Worm (Caenorhabditis elegans) whole organism, L4 larva: Measurements from ENCODE around the gene K10B4.3.

Experiments
- D1046.2 ChIP-seq: fragments of 200-800 bp; sonication (Bioruptor generic); IDR thresholded peaks from 2 replicates; pipeline ENCODE4 v1.3.6; 2022; ENCODE audit warnings: missing genetic modification characterization, missing compliant biosample characterization
- F26F4.8 ChIP-seq: fragments of 200-800 bp; sonication (Bioruptor generic); conservative IDR thresholded peaks from 2 replicates; pipeline ENCODE4 v1.3.6; 2022; ENCODE audit warnings: missing genetic modification characterization, missing compliant biosample characterization
- F49E8.2 ChIP-seq: sonication (generic microtip); optimal IDR thresholded peaks from 2 replicates; lab custom pipeline; 2016; ENCODE audit warnings: missing compliant biosample characterization, mild to moderate bottlenecking, missing genetic modification characterization, borderline replicate concordance
- Y105C5A.15 ChIP-seq: fragments of 200-800 bp; sonication (Bioruptor generic); IDR thresholded peaks from 2 replicates; pipeline ENCODE4 v1.3.6; 2022; ENCODE audit warnings: missing genetic modification characterization, missing compliant biosample characterization
- Y48G9A.11 ChIP-seq: fragments of 200-800 bp; sonication (Bioruptor generic); IDR thresholded peaks from 2 replicates; pipeline ENCODE4 v1.3.6; 2022; ENCODE audit warnings: missing genetic modification reagents, missing genetic modification characterization, missing compliant biosample characterization
- Y75B8A.6 ChIP-seq: fragments of 200-800 bp; sonication (Bioruptor generic); IDR thresholded peaks from 2 replicates; pipeline ENCODE4 v1.3.6; 2022; ENCODE audit warnings: missing genetic modification reagents, missing genetic modification characterization, missing compliant biosample characterization
- attf-4 ChIP-seq: sonication (generic microtip); optimal IDR thresholded peaks from 3 replicates; lab custom pipeline; 2017; ENCODE audit warnings: missing biosample characterization, missing genetic modification characterization
- ceh-32 ChIP-seq: sonication (generic microtip); optimal IDR thresholded peaks from 2 replicates; lab custom pipeline; 2016; ENCODE audit warnings: mild to moderate bottlenecking, missing genetic modification characterization, missing compliant biosample characterization; ENCODE audit not compliant: poor library complexity
- ceh-44 ChIP-seq: fragments of 200-800 bp; sonication (Bioruptor generic); IDR thresholded peaks from 2 replicates; pipeline ENCODE4 v1.3.6; 2022; ENCODE audit warnings: missing genetic modification reagents, missing genetic modification characterization, missing compliant biosample characterization
- ceh-82 ChIP-seq: sonication (generic microtip); optimal IDR thresholded peaks from 2 replicates; lab custom pipeline; 2017; ENCODE audit warnings: missing biosample characterization, missing genetic modification characterization
- ces-1 ChIP-seq: fragments of 150-350 bp; sonication (generic microtip); optimal IDR thresholded peaks from 4 replicates; lab custom pipeline; 2014; ENCODE audit warnings: missing biosample characterization, missing genetic modification reagents, missing genetic modification characterization
- daf-16 ChIP-seq, 3 experiments: sonication (generic microtip); optimal IDR thresholded peaks; 2 replicates each; lab custom pipeline; 2016 to 2017; ENCODE audit warnings: missing genetic modification characterization in 3 of 3, missing genetic modification reagents in 3 of 3, mild to moderate bottlenecking in 2 of 3, missing compliant biosample characterization in 2 of 3, missing biosample characterization in 1 of 3, moderate library complexity in 1 of 3
- dmd-6 ChIP-seq: fragments of 200-800 bp; sonication (Bioruptor generic); IDR thresholded peaks from 2 replicates; pipeline ENCODE4 v1.3.6; 2022; ENCODE audit warnings: missing genetic modification reagents, missing genetic modification characterization, missing compliant biosample characterization
- dmd-8 ChIP-seq: fragments of 200-800 bp; sonication (Bioruptor generic); IDR thresholded peaks from 2 replicates; pipeline ENCODE4 v1.3.6; 2022; ENCODE audit warnings: missing genetic modification characterization, missing compliant biosample characterization
- duxl-1 ChIP-seq: sonication (generic microtip); optimal IDR thresholded peaks from 2 replicates; lab custom pipeline; 2016; ENCODE audit warnings: mild to moderate bottlenecking, missing genetic modification characterization, moderate library complexity, missing compliant biosample characterization; ENCODE audit not compliant: poor library complexity
- egl-43 ChIP-seq: fragments of 200-800 bp; sonication (Bioruptor generic); IDR thresholded peaks from 2 replicates; pipeline ENCODE4 v1.3.6; 2022; ENCODE audit warnings: missing genetic modification reagents, missing genetic modification characterization, missing compliant biosample characterization
- gei-8 ChIP-seq: fragments of 200-800 bp; sonication (Bioruptor generic); optimal IDR thresholded peaks from 2 replicates; lab custom pipeline; 2018; ENCODE audit warnings: mild to moderate bottlenecking, missing genetic modification characterization, missing compliant biosample characterization
- hlh-11 ChIP-seq: fragments of 200-800 bp; sonication (Bioruptor generic); optimal IDR thresholded peaks from 2 replicates; lab custom pipeline; 2018; ENCODE audit warnings: mild to moderate bottlenecking, missing genetic modification characterization, missing compliant biosample characterization
- lim-7 ChIP-seq: fragments of 200-800 bp; sonication (Bioruptor generic); IDR thresholded peaks from 2 replicates; pipeline ENCODE4 v1.3.6; 2022; ENCODE audit warnings: missing genetic modification characterization, missing compliant biosample characterization
- lin-13 ChIP-seq: fragments of 150-350 bp; optimal IDR thresholded peaks from 2 replicates; lab custom pipeline; 2014; ENCODE audit warnings: missing biosample characterization, missing genetic modification reagents, missing genetic modification characterization
- lin-15B ChIP-seq: fragments of 150-350 bp; sonication (generic microtip); optimal IDR thresholded peaks from 3 replicates; lab custom pipeline; 2014; ENCODE audit warnings: missing biosample characterization, missing genetic modification characterization
- lin-29 ChIP-seq: fragments of 200-800 bp; sonication (Bioruptor generic); IDR thresholded peaks from 2 replicates; pipeline ENCODE4 v1.3.6; 2022; ENCODE audit warnings: missing genetic modification reagents, missing genetic modification characterization, missing compliant biosample characterization
- lin-39 ChIP-seq: fragments of 150-350 bp; optimal IDR thresholded peaks from 2 replicates; lab custom pipeline; 2014; ENCODE audit warnings: missing biosample characterization, missing genetic modification reagents, missing genetic modification characterization
- lsy-2 ChIP-seq, 2 experiments: fragments of 150-350 bp in 1 of 2; sonication (generic microtip) in 1 of 2; optimal IDR thresholded peaks; 2 replicates each; lab custom pipeline; 2014 to 2017; ENCODE audit warnings: missing biosample characterization in 2 of 2, missing genetic modification characterization in 2 of 2
- mdl-1 ChIP-seq, 2 experiments: fragments of 150-350 bp in 1 of 2; sonication (generic microtip) in 1 of 2; optimal IDR thresholded peaks; 2 replicates each; lab custom pipeline; 2014 to 2017; ENCODE audit warnings: missing biosample characterization in 2 of 2, missing genetic modification characterization in 2 of 2
- mep-1 ChIP-seq: fragments of 150-350 bp; sonication (generic microtip); optimal IDR thresholded peaks from 3 replicates; lab custom pipeline; 2014; ENCODE audit warnings: missing biosample characterization, missing genetic modification characterization
- nhr-10 ChIP-seq: fragments of 150-350 bp; optimal IDR thresholded peaks from 2 replicates; lab custom pipeline; 2014; ENCODE audit warnings: missing biosample characterization, missing genetic modification characterization
- nhr-28 ChIP-seq: fragments of 150-350 bp; optimal IDR thresholded peaks from 2 replicates; lab custom pipeline; 2014; ENCODE audit warnings: missing biosample characterization, missing genetic modification characterization
- nhr-42 ChIP-seq: fragments of 200-800 bp; sonication (Bioruptor generic); IDR thresholded peaks from 2 replicates; pipeline ENCODE4 v1.3.6; 2022; ENCODE audit warnings: missing genetic modification characterization, missing compliant biosample characterization
- saeg-2 ChIP-seq: fragments of 200-800 bp; sonication (Bioruptor generic); IDR thresholded peaks from 2 replicates; pipeline ENCODE4 v1.3.6; 2022; ENCODE audit warnings: missing genetic modification reagents, missing genetic modification characterization, missing compliant biosample characterization
- set-16 ChIP-seq: fragments of 200-800 bp; sonication (Bioruptor generic); IDR thresholded peaks from 2 replicates; pipeline ENCODE4 v1.3.6; 2022; ENCODE audit warnings: missing genetic modification reagents, missing genetic modification characterization, missing compliant biosample characterization
- skn-1 ChIP-seq: fragments of 150-350 bp; optimal IDR thresholded peaks from 2 replicates; lab custom pipeline; 2014; ENCODE audit warnings: missing biosample characterization, missing genetic modification characterization
- snpc-1.2 ChIP-seq: fragments of 200-800 bp; sonication (Bioruptor generic); IDR thresholded peaks from 2 replicates; pipeline ENCODE4 v1.3.6; 2022; ENCODE audit warnings: missing genetic modification reagents, missing genetic modification characterization, missing compliant biosample characterization
- unc-39 ChIP-seq: sonication (generic microtip); optimal IDR thresholded peaks from 2 replicates; lab custom pipeline; 2017; ENCODE audit warnings: missing biosample characterization, missing genetic modification characterization
- unc-62 ChIP-seq, 3 experiments: fragments of 150-350 bp in 1 of 3; sonication (generic microtip); optimal IDR thresholded peaks in 2 of 3; peaks in 1 of 3; 1 replicate in 1 of 3; 2 replicates in 2 of 3; lab custom pipeline; 2014 to 2017; ENCODE audit warnings: missing biosample characterization in 3 of 3, missing genetic modification characterization in 3 of 3, missing genetic modification reagents in 3 of 3, missing genotype in 1 of 3
- zfp-2 ChIP-seq: sonication (generic microtip); optimal IDR thresholded peaks from 2 replicates; lab custom pipeline; 2016; ENCODE audit warnings: mild to moderate bottlenecking, missing genetic modification characterization, missing compliant biosample characterization
- ztf-11 ChIP-seq: fragments of 150-350 bp; optimal IDR thresholded peaks from 2 replicates; lab custom pipeline; 2014; ENCODE audit warnings: missing biosample characterization, missing genetic modification characterization

K10B4.3 gene

DNA sequence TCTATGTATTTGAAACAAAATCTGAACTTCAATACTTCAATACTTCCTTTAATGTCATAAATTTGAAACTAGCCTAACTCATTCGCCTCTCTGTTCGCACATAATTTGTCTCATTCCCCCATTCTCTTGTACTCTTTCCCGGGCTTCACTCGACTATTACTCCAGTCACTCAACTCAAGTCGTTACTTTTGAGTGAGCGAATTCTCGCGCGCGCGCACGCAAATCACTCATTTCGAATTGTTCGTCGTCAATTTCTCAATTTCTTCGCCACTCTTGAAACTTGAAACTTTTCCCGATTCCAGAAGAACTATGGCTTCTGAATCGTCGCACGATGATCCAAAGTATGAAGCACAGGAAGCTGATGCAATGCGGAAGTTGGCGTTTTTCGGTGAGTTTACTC is 16.8 kb downstream of the K10B4.3 start, which contains the start of gene col-68:
Gene col-68, plus strand, starts transcription at position 301 of the 400 bp plus-strand sequence.
- TF ChIP-seq Y105C5A.15: no peak
- no peak for TF ChIP-seq daf-16 (GFP tag; optimal IDR thresholded peaks at IDR 0.05; lab: Kevin White, UChicago)
- TF ChIP-seq daf-16 (tag; optimal IDR thresholded peaks at IDR 0.05; lab: Kevin White, UChicago): no peak
- TF ChIP-seq skn-1 (tag; lab: Kevin White, UChicago): no peak

DNA sequence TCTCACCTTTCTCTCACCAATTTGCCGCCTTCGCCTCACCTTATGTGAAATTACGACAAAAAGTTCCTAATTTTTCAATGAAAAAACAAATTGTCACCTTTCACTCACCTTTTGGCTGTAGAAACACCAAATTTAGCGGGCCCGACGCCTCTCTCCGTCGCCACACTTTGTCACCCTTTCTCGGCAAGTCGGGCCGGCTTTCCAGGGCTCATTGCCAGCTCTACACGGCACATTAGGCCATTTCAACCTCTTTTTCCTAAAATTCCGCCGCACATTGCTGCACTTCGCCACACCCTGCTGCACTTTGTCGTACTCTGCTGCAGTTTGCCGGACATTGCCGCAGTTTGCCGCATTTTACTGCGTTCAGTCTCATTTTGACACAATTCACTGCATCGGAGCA is 19.8 kb downstream of the K10B4.3 start:
- 0 out of 2 replicates have a peak, but pooled peaks have one; percentile 38 for TF ChIP-seq snpc-1.2 (GFP tag; lab: Robert Waterston, UW)
- no peak for TF ChIP-seq unc-39
- TF ChIP-seq mep-1 (tag; lab: Kevin White, UChicago): no peak
- no peak for TF ChIP-seq dmd-6
- no peak for TF ChIP-seq saeg-2 (GFP tag; lab: Robert Waterston, UW)
- no peak for TF ChIP-seq lin-15B
- TF ChIP-seq lsy-2 (tag; optimal IDR thresholded peaks at IDR 0.05; lab: Kevin White, UChicago): no peak
- no peak for TF ChIP-seq ztf-11 (tag; lab: Kevin White, UChicago)
- no peak for TF ChIP-seq zfp-2 (tag; lab: Kevin White, UChicago)
- TF ChIP-seq nhr-10 (tag; lab: Kevin White, UChicago): no peak
- no peak for TF ChIP-seq duxl-1 (tag; lab: Kevin White, UChicago)
- no peak for TF ChIP-seq mdl-1 (tag; optimal IDR thresholded peaks at IDR 0.05; lab: Kevin White, UChicago)
- no peak for TF ChIP-seq hlh-11 (tag; lab: Kevin White, UChicago)
- TF ChIP-seq attf-4 (tag; lab: Kevin White, UChicago): no peak
- peak; percentile 39; the same call in 1 of the 2 replicates for TF ChIP-seq Y48G9A.11
- TF ChIP-seq lim-7 (GFP tag; lab: Robert Waterston, UW): no peak
- TF ChIP-seq gei-8: no peak
- TF ChIP-seq ceh-82 (tag; lab: Kevin White, UChicago): no peak
- TF ChIP-seq F49E8.2 (tag; lab: Kevin White, UChicago): no peak
- no peak for TF ChIP-seq nhr-28 (tag; lab: Kevin White, UChicago)
- TF ChIP-seq ceh-44: 0 out of 2 replicates have a peak, but pooled peaks have one; percentile 49
- no peak for TF ChIP-seq dmd-8 (GFP tag; lab: Robert Waterston, UW)
- no peak for TF ChIP-seq lin-29
- no peak for TF ChIP-seq ces-1 (GFP tag; lab: Kevin White, UChicago)
- no peak for TF ChIP-seq lin-13 (GFP tag; lab: Kevin White, UChicago)
- no peak for TF ChIP-seq unc-62 (GFP tag; optimal IDR thresholded peaks at IDR 0.05 in 1 of 2; lab: Kevin White, UChicago)
- no peak for TF ChIP-seq unc-62 (tag; optimal IDR thresholded peaks at IDR 0.05; lab: Kevin White, UChicago)
- TF ChIP-seq F26F4.8 (GFP tag; lab: Robert Waterston, UW): no peak
- 0 out of 2 replicates have a peak, but pooled peaks have one; percentile 16 for TF ChIP-seq egl-43
- no peak for TF ChIP-seq ceh-32 (tag; lab: Kevin White, UChicago)
- TF ChIP-seq set-16 (GFP tag; lab: Robert Waterston, UW): peak; percentile 50; the same call in 1 of the 2 replicates
- no peak for TF ChIP-seq nhr-42 (GFP tag; lab: Robert Waterston, UW)
- no peak for TF ChIP-seq lin-39 (tag; lab: Kevin White, UChicago)
- no peak for TF ChIP-seq Y75B8A.6
- TF ChIP-seq D1046.2 (GFP tag; lab: Robert Waterston, UW): 0 out of 2 replicates have a peak, but pooled peaks have one; percentile 32

DNA sequence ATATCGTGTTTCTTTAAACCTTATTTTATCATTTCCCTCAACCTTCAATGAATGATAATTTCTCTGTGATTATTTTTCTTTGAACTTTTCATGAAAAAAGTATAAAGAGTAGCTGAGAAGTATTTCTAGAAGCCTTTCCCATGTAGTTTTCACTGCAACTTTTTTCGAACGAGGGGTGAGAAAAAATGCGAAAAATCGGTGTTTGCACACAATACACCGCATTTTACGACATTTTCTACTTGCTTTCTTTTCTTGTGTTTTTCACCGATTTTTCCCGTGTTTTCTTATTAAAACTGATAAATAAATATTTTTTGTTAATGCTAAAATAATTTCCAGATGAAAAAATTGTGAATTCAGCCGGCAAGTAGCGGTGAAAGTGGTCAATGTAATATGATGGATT is 22.1 kb downstream of the K10B4.3 start, which contains the start of gene C50D2.10:
Gene C50D2.10, plus strand, starts transcription at position 245 of the 400 bp plus-strand sequence.
- peak; percentile 68 for TF ChIP-seq Y48G9A.11
